Fruit fly (Drosophila melanogaster): ENCODE measurements around the gene dac.

The dac gene

DNA sequence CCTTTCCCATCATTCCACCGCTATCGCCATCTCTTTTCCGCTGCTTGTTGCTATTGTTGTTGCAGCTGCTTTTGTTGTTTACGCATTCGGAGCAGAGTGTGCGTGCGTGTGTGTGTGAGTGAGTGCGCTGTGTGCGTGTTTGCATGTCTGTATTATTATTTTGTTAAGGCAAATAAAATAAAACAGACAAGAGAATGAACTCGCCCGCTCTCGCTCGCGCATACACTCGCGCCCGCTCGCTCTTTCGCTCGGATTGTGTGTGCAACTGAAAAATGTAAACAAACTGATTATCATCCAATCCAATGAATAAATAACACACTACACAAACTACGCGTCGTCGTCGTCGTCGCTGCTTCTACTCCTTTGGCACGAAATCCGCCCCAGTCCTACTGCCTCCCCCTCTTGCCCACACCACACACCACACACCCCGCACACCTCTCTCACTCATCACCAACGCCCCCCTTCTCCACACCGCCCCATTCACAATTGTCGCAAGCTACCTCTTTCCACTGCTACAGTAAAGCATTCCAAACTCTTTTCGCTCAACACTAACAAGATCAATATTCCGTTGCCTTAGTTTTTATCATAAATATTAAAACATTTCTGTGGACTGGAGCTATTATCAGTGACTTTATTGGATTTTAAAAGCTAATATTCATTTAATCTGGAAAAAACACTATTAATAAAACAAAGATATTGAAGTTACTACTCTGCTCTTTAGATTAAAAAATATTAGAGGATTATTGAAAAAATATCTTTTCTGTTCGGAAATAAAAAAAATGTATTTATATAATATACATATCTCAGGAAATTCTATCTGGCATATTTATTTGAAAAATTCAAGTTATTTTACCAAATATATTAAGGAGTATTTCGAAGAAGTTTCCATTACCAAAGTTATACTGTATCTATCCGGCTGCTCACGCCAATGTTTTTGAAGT, 35.8 kb upstream of the dac start:
- no peak for TF ChIP-seq noc (tag; optimal IDR thresholded peaks at IDR 0.05)

- peak; percentile 17 for TF ChIP-seq noc (tag; optimal IDR thresholded peaks at IDR 0.05)
Measured at dm6 chr2L:16520475-16521344, 34.9 kb upstream of the dac start.

dm6 chr2L:16519582-16520474, 34.0 kb upstream of the dac start:
- peak; percentile 77 for TF ChIP-seq noc (tag; optimal IDR thresholded peaks at IDR 0.05)

dm6 chr2L:16511277-16511678, 25.5 kb upstream of the dac start:
- no peak for TF ChIP-seq noc (tag; optimal IDR thresholded peaks at IDR 0.05)

DNA sequence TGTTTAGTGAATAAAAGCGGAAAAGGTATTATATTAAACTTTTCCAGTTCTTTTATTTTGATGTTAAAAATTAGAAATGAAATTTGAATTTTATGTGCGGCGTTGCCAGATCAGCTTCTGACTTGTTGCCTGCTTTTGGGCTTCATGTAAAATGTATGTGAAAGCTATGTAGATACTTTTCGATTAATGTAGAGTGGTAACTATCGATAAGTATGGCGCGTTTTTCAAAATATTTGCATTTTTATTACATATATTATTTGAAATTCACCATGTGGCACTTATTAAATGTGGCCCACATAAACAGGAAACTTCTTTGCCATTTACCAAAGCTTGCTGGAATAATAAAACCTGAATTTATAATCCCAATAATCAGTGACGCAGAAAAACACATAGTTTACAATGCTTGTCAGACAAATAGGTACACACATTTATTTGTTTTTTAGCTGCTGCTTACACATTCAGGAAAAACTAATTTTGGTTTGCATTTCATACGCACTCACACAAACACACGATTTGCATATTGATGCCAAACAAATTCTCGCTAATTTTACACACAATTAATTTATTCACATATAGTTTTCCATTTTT, 22.0 kb upstream of the dac start:
- no peak for TF ChIP-seq noc (tag; optimal IDR thresholded peaks at IDR 0.05)

- no peak for TF ChIP-seq noc (tag; optimal IDR thresholded peaks at IDR 0.05)
Measured at dm6 chr2L:16507197-16507596, 21.4 kb upstream of the dac start.

DNA sequence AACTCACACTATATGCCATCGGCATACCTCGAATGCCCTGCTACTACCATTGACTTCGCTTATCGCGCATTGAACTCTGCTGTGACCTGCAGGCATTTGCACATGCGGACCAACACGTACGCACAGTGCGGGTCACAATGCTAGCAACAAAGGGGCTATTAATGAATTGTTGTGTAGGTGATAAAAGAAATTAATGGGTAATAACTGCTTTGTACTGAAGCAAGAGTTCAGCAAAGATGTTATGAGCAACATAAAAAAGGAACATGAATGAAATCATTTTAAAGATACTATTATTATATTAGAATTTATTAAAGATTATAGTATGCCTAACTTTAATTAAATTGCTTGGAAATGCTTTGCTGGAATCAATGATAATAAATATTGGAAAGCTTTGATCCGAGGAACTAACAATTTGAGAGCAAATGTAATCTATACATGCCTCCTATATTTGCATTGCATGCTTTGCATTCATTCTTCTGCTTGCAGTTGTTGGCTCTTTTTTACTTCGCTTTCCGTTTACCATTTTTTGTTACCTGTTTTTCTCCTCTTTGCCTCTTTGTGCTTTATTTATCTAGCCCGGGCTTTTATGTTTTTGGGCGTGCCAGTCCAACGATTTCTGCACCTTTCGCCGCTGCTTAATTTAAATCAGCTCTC, 17.2 kb upstream of the dac start:
- no peak for TF ChIP-seq noc (tag; optimal IDR thresholded peaks at IDR 0.05)

dm6 chr2L:16501366-16501765, 15.6 kb upstream of the dac start:
- no peak for TF ChIP-seq noc (tag; optimal IDR thresholded peaks at IDR 0.05)

DNA sequence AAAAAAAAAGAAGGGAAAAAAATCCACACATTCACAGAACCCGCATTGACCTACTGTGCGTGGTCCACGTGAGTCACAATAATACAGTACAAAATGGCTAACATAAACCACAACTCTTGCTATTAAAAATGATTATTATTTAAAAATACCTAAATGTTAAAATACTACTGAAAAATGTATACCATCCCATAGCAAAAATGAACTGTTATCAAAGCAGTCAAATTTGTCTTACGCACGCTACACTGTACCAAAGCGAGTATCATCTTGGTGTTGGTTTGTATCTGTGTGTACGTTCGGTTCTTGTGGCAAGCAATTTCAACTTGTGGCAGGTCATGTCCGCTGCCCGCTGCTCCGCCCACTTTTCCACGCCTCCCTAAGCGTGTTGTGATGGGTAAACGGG, 14.7 kb upstream of the dac start:
- TF ChIP-seq noc (tag; optimal IDR thresholded peaks at IDR 0.05), result peak; percentile 79

- TF ChIP-seq noc (tag; optimal IDR thresholded peaks at IDR 0.05), result no peak
Measured at dm6 chr2L:16499559-16499958, 13.8 kb upstream of the dac start.

DNA sequence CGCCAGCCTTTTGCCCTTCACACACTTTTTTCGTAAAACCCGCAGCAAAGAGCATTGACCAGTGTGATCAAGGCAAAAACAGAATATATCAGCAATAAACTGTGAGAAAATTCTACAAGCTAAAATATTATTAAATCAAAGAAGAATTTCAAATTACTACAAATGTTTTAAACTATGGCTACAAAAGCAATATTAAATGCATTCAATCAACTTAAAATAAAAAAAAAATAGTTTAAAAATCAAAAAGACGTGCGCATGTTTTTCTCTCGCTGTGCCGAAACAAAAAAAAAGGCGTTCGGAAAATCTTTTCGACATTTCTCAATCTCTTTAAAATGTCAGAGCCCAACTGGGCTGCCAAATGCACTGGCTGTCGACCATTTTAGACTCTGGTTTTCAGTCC, 12.3 kb upstream of the dac start:
- TF ChIP-seq noc (tag; optimal IDR thresholded peaks at IDR 0.05), result no peak

dm6 chr2L:16497196-16497595, 11.4 kb upstream of the dac start:
- TF ChIP-seq noc (tag; optimal IDR thresholded peaks at IDR 0.05), result no peak

DNA sequence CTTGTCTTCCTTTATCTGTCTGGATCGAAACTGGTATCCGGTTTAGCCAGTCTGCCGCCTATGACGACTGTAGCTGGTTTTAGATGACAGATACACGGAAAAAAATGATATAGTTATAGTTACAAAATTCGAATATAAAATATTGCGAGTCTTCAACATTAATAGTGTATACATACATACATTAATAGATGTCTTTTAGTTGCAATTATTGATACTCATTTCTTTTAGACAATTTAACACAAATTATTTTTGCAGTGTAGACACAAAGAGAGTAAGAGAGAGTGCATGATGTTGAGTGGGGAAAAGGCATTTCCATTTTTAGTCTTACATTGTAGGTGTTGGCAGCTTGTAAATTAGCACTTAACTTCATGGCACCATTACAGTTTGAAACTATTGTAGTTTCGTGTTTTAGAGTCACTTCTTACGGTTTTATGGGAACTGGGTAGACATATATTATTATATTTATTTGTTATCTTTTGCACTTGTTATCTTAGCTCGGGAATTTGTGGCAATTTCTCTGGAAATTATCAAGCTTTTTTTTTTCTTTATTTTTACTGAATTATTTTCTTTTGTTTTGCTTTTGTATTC, 9.5 kb upstream of the dac start:
- TF ChIP-seq noc (tag; optimal IDR thresholded peaks at IDR 0.05), result peak; percentile 87

DNA sequence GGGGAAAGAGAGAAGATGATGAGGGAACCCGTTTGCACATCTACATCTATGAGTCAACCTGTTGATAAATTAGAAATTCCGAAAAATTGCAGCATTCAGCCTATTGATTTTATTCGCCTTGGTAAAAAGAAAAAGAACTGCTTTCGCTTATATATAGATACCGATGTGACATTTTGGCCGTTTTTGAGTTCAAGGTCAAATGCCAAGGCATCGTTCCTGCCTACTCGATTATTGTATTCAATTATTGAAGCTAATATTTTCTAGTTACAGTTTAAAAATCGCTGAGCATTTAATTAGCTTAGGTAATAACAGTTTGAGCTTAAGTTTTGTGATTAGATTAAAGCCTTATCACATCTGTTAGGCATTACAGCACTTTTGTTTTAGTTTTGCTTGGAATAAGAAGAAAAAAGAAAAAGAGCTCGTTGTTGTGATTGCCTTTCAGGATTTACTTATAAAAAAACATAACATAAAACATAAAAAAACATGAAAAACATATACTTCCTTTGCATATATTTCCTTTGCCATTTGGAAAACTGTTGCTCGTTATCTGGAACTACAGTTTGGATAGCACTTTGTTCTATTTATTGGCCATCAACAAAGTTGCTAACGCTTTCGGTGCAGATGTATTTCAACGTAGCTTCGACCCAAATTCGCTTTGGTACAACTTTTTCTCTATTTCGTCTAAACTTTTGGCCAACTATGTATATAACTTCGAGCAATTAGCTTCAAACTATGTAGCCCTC, 8.4 kb upstream of the dac start:
- TF ChIP-seq noc (tag; optimal IDR thresholded peaks at IDR 0.05), result no peak

Measured in whole organism, larva.